Worm (Caenorhabditis elegans) whole organism, L1 larva: ENCODE measurements around the gene cdh-7.

Experiments
- C04F5.9 ChIP-seq: sonication (generic microtip); optimal IDR thresholded peaks from 2 replicates; lab custom pipeline; 2016; ENCODE audit warnings: missing genetic modification characterization, missing compliant biosample characterization
- aha-1 ChIP-seq: fragments of 150-350 bp; optimal IDR thresholded peaks from 2 replicates; lab custom pipeline; 2014; ENCODE audit warnings: missing biosample characterization, missing genetic modification characterization
- ceh-82 ChIP-seq, 3 experiments: fragments of 150-350 bp in 1 of 3; sonication (generic microtip) in 2 of 3; optimal IDR thresholded peaks; 2 replicates each; lab custom pipeline; 2014 to 2017; ENCODE audit warnings: missing biosample characterization in 3 of 3, missing genetic modification characterization in 3 of 3
- dpl-1 ChIP-seq, 3 experiments: fragments of 150-350 bp in 2 of 3; sonication (generic microtip) in 1 of 3; optimal IDR thresholded peaks; 2 replicates each; lab custom pipeline; 2014 to 2017; ENCODE audit warnings: missing biosample characterization in 3 of 3, missing genetic modification characterization in 3 of 3, missing genetic modification reagents in 3 of 3
- dsc-1 ChIP-seq: sonication (generic microtip); optimal IDR thresholded peaks from 2 replicates; lab custom pipeline; 2016; ENCODE audit warnings: mild to moderate bottlenecking, missing genetic modification characterization, missing compliant biosample characterization
- efl-1 ChIP-seq, 4 experiments: fragments of 150-350 bp; optimal IDR thresholded peaks in 3 of 4; peaks in 1 of 4; 1 replicate in 1 of 4; 2 replicates in 3 of 4; lab custom pipeline; 2014; ENCODE audit warnings: missing biosample characterization in 2 of 4, missing genetic modification characterization in 2 of 4, missing genetic modification reagents in 2 of 4
- egl-13 ChIP-seq: sonication (generic microtip); optimal IDR thresholded peaks from 2 replicates; lab custom pipeline; 2016; ENCODE audit warnings: missing genotype, missing genetic modification reagents, missing genetic modification characterization, missing compliant biosample characterization
- elt-2 ChIP-seq: sonication (generic microtip); optimal IDR thresholded peaks from 2 replicates; lab custom pipeline; 2016; ENCODE audit warnings: missing genetic modification characterization, mild to moderate bottlenecking, inconsistent platforms, missing compliant biosample characterization, missing genetic modification reagents
- fkh-10 ChIP-seq: sonication (generic microtip); optimal IDR thresholded peaks from 2 replicates; lab custom pipeline; 2017; ENCODE audit warnings: missing biosample characterization, missing genetic modification reagents, missing genetic modification characterization
- fkh-8 ChIP-seq: sonication (generic microtip); optimal IDR thresholded peaks from 2 replicates; lab custom pipeline; 2016; ENCODE audit warnings: mild to moderate bottlenecking, missing genetic modification characterization, missing compliant biosample characterization
- fos-1 ChIP-seq: fragments of 150-350 bp; optimal IDR thresholded peaks from 2 replicates; lab custom pipeline; 2014; ENCODE audit warnings: missing biosample characterization, missing genetic modification characterization
- hlh-4 ChIP-seq: sonication (generic microtip); optimal IDR thresholded peaks from 2 replicates; lab custom pipeline; 2016; ENCODE audit warnings: mild to moderate bottlenecking, missing genetic modification characterization, missing compliant biosample characterization
- jun-1 ChIP-seq: fragments of 150-350 bp; optimal IDR thresholded peaks from 2 replicates; lab custom pipeline; 2014; ENCODE audit warnings: missing biosample characterization, missing genetic modification reagents, missing genetic modification characterization
- lin-14 ChIP-seq: fragments of 200-800 bp; sonication (Bioruptor generic); optimal IDR thresholded peaks from 2 replicates; lab custom pipeline; 2018; ENCODE audit warnings: mild to moderate bottlenecking, missing genetic modification characterization, moderate library complexity, missing compliant biosample characterization
- lin-15B ChIP-seq: fragments of 150-350 bp; sonication (generic microtip); optimal IDR thresholded peaks from 3 replicates; lab custom pipeline; 2014; ENCODE audit warnings: missing biosample characterization, missing genetic modification characterization
- lin-35 ChIP-seq, 2 experiments: fragments of 150-350 bp; optimal IDR thresholded peaks; 2 replicates each; lab custom pipeline; 2014; ENCODE audit warnings: missing biosample characterization in 2 of 2, missing genetic modification characterization in 2 of 2, missing genetic modification reagents in 2 of 2
- lir-3 ChIP-seq: sonication (generic microtip); optimal IDR thresholded peaks from 2 replicates; lab custom pipeline; 2016; ENCODE audit warnings: mild to moderate bottlenecking, missing genetic modification characterization, moderate library complexity, missing compliant biosample characterization; ENCODE audit not compliant: poor library complexity
- lsy-2 ChIP-seq, 2 experiments: fragments of 150-350 bp; optimal IDR thresholded peaks; 2 replicates each; lab custom pipeline; 2014; ENCODE audit warnings: missing biosample characterization in 2 of 2, missing genetic modification characterization in 2 of 2
- mdl-1 ChIP-seq, 2 experiments: fragments of 150-350 bp; optimal IDR thresholded peaks; 2 replicates each; lab custom pipeline; 2014 to 2017; ENCODE audit warnings: missing biosample characterization in 2 of 2, missing genetic modification characterization in 2 of 2, inconsistent platforms in 1 of 2
- nhr-19 ChIP-seq: fragments of 200-800 bp; sonication (Bioruptor generic); conservative IDR thresholded peaks from 2 replicates; pipeline ENCODE4 v1.3.6; 2022; ENCODE audit warnings: missing genetic modification characterization, missing compliant biosample characterization
- nhr-20 ChIP-seq: sonication (generic microtip); optimal IDR thresholded peaks from 2 replicates; lab custom pipeline; 2016; ENCODE audit warnings: mild to moderate bottlenecking, missing genetic modification characterization, missing compliant biosample characterization
- nhr-28 ChIP-seq: fragments of 150-350 bp; optimal IDR thresholded peaks from 2 replicates; lab custom pipeline; 2014; ENCODE audit warnings: missing biosample characterization, missing genetic modification characterization
- nhr-47 ChIP-seq: sonication (generic microtip); optimal IDR thresholded peaks from 2 replicates; lab custom pipeline; 2016; ENCODE audit warnings: mild to moderate bottlenecking, missing genetic modification characterization, moderate library complexity, missing compliant biosample characterization
- nhr-71 ChIP-seq: sonication (generic microtip); optimal IDR thresholded peaks from 2 replicates; lab custom pipeline; 2016; ENCODE audit warnings: mild to moderate bottlenecking, missing genetic modification characterization, moderate library complexity, missing compliant biosample characterization
- nhr-76 ChIP-seq: sonication (generic microtip); optimal IDR thresholded peaks from 2 replicates; lab custom pipeline; 2017; ENCODE audit warnings: missing biosample characterization, missing genetic modification characterization
- nhr-77 ChIP-seq: fragments of 150-350 bp; optimal IDR thresholded peaks from 2 replicates; lab custom pipeline; 2014; ENCODE audit warnings: missing biosample characterization, missing genetic modification characterization
- pax-3 ChIP-seq: fragments of 200-800 bp; sonication (Bioruptor generic); optimal IDR thresholded peaks from 2 replicates; lab custom pipeline; 2018; ENCODE audit warnings: mild to moderate bottlenecking, missing genetic modification characterization, moderate library complexity, missing compliant biosample characterization
- rnt-1 ChIP-seq: sonication (generic microtip); optimal IDR thresholded peaks from 2 replicates; lab custom pipeline; 2016; ENCODE audit warnings: mild to moderate bottlenecking, missing genetic modification characterization, moderate library complexity, missing compliant biosample characterization
- snpc-4 ChIP-seq: fragments of 150-350 bp; optimal IDR thresholded peaks from 2 replicates; lab custom pipeline; 2014; ENCODE audit warnings: missing biosample characterization, missing genetic modification characterization
- sox-4 ChIP-seq: sonication (generic microtip); optimal IDR thresholded peaks from 2 replicates; lab custom pipeline; 2016; ENCODE audit warnings: missing genetic modification characterization, missing compliant biosample characterization
- sptf-1 ChIP-seq: fragments of 150-350 bp; optimal IDR thresholded peaks from 2 replicates; lab custom pipeline; 2014; ENCODE audit warnings: missing biosample characterization, missing genetic modification characterization
- sup-37 ChIP-seq: fragments of 200-800 bp; sonication (Bioruptor generic); optimal IDR thresholded peaks from 2 replicates; lab custom pipeline; 2018; ENCODE audit warnings: mild to moderate bottlenecking, missing genetic modification characterization, missing compliant biosample characterization
- swsn-7 ChIP-seq: sonication (generic microtip); optimal IDR thresholded peaks from 2 replicates; lab custom pipeline; 2016; ENCODE audit warnings: missing genetic modification characterization, missing compliant biosample characterization
- tbx-2 ChIP-seq: sonication (generic microtip); optimal IDR thresholded peaks from 2 replicates; lab custom pipeline; 2016; ENCODE audit warnings: missing genetic modification characterization, missing compliant biosample characterization
- tlp-1 ChIP-seq: fragments of 150-350 bp; optimal IDR thresholded peaks from 2 replicates; lab custom pipeline; 2014; ENCODE audit warnings: missing biosample characterization, missing genetic modification characterization
- unc-130 ChIP-seq: fragments of 150-350 bp; optimal IDR thresholded peaks from 2 replicates; lab custom pipeline; 2017; ENCODE audit warnings: missing biosample characterization, missing genetic modification characterization, inconsistent platforms
- unc-86 ChIP-seq: sonication (generic microtip); optimal IDR thresholded peaks from 2 replicates; lab custom pipeline; 2016; ENCODE audit warnings: missing genetic modification characterization, missing compliant biosample characterization
- vab-15 ChIP-seq: sonication (generic microtip); optimal IDR thresholded peaks from 2 replicates; lab custom pipeline; 2017; ENCODE audit warnings: missing genotype, mild to moderate bottlenecking, missing genetic modification characterization, missing compliant biosample characterization
- zag-1 ChIP-seq: fragments of 150-350 bp; optimal IDR thresholded peaks from 2 replicates; lab custom pipeline; 2014; ENCODE audit warnings: missing biosample characterization, missing genetic modification characterization

Gene cdh-7

ce11 chrII:14808686-14809085 lies 34.3 kb upstream of the cdh-7 start, which contains the start of gene W01D2.6:
W01D2.6 (plus strand) TSS chrII:14808986.
- no peak for TF ChIP-seq aha-1 (tag; lab: Kevin White, UChicago)
- TF ChIP-seq nhr-76: no peak
- no peak for TF ChIP-seq sox-4 (tag; lab: Kevin White, UChicago)
- TF ChIP-seq dsc-1 (tag; lab: Kevin White, UChicago): no peak
- TF ChIP-seq fos-1: no peak
- TF ChIP-seq sptf-1: no peak
- no peak for TF ChIP-seq lin-15B
- no peak for TF ChIP-seq vab-15 (tag; lab: Kevin White, UChicago)
- TF ChIP-seq nhr-47 (tag; lab: Kevin White, UChicago): no peak
- no peak for TF ChIP-seq fkh-8 (tag; lab: Kevin White, UChicago)
- TF ChIP-seq C04F5.9 (tag; lab: Kevin White, UChicago): no peak
- TF ChIP-seq lir-3 (tag; lab: Kevin White, UChicago): no peak
- TF ChIP-seq tlp-1: no peak
- TF ChIP-seq nhr-19: no peak
- no peak for TF ChIP-seq nhr-28 (tag; lab: Kevin White, UChicago)

DNA sequence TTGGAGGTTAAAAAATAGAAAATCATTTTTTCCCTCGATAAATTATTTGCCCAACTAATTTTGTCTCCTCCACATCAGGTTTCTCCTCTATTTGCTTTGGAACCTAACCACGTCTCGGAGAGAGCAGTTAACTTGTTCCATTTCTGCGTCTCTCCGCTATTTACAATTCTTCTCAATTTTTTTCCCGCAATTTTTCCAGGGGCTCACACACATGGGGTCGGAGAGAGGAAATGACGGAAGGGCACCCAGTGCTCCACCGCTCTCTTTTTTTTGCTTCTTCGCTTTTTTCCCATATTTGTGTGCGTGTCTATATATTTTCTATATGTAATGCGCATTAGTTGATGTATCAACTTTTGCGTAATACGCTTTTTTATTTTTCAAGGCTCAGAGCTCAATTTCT lies 32.4 kb upstream of the cdh-7 start:
- TF ChIP-seq lin-15B (no peak), lin-35 (GFP tag; optimal IDR thresholded peaks at IDR 0.05; lab: Kevin White, UChicago) (no peak), nhr-47 (tag; lab: Kevin White, UChicago) (peak; percentile 33), lsy-2 (tag; optimal IDR thresholded peaks at IDR 0.05; lab: Kevin White, UChicago) (peak in 1 of 2 experiments; percentile 36), efl-1 (optimal IDR thresholded peaks at IDR 0.05; lab: Kevin White, UChicago) (peak; percentile 42 to 45), efl-1 (GFP tag; optimal IDR thresholded peaks at IDR 0.05 in 1 of 2; lab: Kevin White, UChicago) (peak; percentile 27 to 35), ceh-82 (tag; optimal IDR thresholded peaks at IDR 0.05; lab: Kevin White, UChicago) (peak in 1 of 3 experiments; percentile 43), mdl-1 (tag; optimal IDR thresholded peaks at IDR 0.05; lab: Kevin White, UChicago) (peak in 1 of 2 experiments; percentile 42), pax-3 (tag; lab: Kevin White, UChicago) (no peak), unc-130 (tag; lab: Kevin White, UChicago) (no peak), nhr-28 (tag; lab: Kevin White, UChicago) (no peak), zag-1 (tag; lab: Kevin White, UChicago) (no peak), hlh-4 (tag; lab: Kevin White, UChicago) (no peak), fkh-10 (GFP tag; lab: Kevin White, UChicago) (peak; percentile 58), aha-1 (tag; lab: Kevin White, UChicago) (no peak), nhr-71 (tag; lab: Kevin White, UChicago) (peak; percentile 33), nhr-77 (tag; lab: Kevin White, UChicago) (peak; percentile 71), rnt-1 (no peak), vab-15 (tag; lab: Kevin White, UChicago) (no peak), snpc-4 (tag; lab: Kevin White, UChicago) (peak; percentile 26), lin-14 (GFP tag; lab: Kevin White, UChicago) (peak; percentile 81), unc-86 (tag; lab: Kevin White, UChicago) (peak; percentile 7), tbx-2 (tag; lab: Kevin White, UChicago) (peak; percentile 9), swsn-7 (peak; percentile 38), fkh-8 (tag; lab: Kevin White, UChicago) (peak; percentile 27), dpl-1 (GFP tag; optimal IDR thresholded peaks at IDR 0.05; lab: Kevin White, UChicago) (peak in 1 of 3 experiments; percentile 62), sup-37 (GFP tag; lab: Kevin White, UChicago) (no peak), egl-13 (tag; lab: Kevin White, UChicago) (peak; percentile 61)

DNA sequence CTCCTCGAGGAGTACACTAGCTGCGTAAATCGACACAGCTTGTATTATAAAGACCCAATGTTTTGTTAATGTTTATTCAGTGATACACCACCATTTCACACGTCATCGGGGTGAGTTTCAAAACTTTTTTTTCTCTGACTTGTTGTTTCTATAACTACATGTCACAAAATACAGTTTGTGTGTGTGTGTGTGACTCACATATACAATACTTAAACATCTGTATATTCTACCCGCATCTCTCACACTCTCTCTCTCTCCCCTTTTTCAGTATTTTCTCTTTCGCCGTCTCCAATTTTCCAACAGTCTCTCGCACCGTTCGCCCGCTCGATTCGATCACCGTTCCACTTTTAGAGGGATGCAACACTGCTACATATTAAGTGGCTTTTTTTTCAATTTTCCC lies 31.6 kb upstream of the cdh-7 start:
- TF ChIP-seq nhr-20 (tag; lab: Kevin White, UChicago) (no peak), nhr-71 (tag; lab: Kevin White, UChicago) (no peak), lin-14 (GFP tag; lab: Kevin White, UChicago) (peak; percentile 44), elt-2 (peak; percentile 7), lin-35 (GFP tag; optimal IDR thresholded peaks at IDR 0.05; lab: Kevin White, UChicago) (peak in 1 of 2 experiments; percentile 27), jun-1 (tag; lab: Kevin White, UChicago) (peak; percentile 23)
